Worm (Caenorhabditis elegans): Measurements from ENCODE around the gene srz-103.

- TF ChIP-seq sea-2 (GFP tag; IDR thresholded peaks at IDR 0.05) (no peak), dpl-1 (GFP tag; optimal IDR thresholded peaks at IDR 0.05) (no peak), rcor-1 (GFP tag; IDR thresholded peaks at IDR 0.05) (no peak), hrde-1 (tag; optimal IDR thresholded peaks at IDR 0.05; ENCODE audit: borderline replicate concordance) (no peak)
Observed at ce11 chrV:16629600-16629999, 49.5 kb downstream of the srz-103 start, which contains the start of gene srd-21.
